Fruit fly (Drosophila melanogaster) whole organism, pupa: ENCODE measurements around the gene AP-2sigma.

Experiments used
- CG13204 ChIP-seq: fragments of 200-800 bp; sonication (Bioruptor generic); optimal IDR thresholded peaks from 2 replicates; lab custom pipeline; 2018; ENCODE audit warnings: missing biosample characterization, mild to moderate bottlenecking, missing genetic modification characterization, moderate library complexity
- CG8159 ChIP-seq: fragments of 200-800 bp; sonication (Bioruptor generic); optimal IDR thresholded peaks from 3 replicates; lab custom pipeline; 2018; ENCODE audit warnings: missing biosample characterization, mild to moderate bottlenecking, missing genetic modification characterization, moderate library complexity
- Ets98B ChIP-seq: fragments of 200-800 bp; sonication (Bioruptor generic); IDR thresholded peaks from 2 replicates; pipeline ENCODE4 v1.3.6; 2022; ENCODE audit warnings: missing biosample characterization, missing genetic modification characterization
- Pif1B ChIP-seq: fragments of 200-800 bp; sonication (Bioruptor generic); optimal IDR thresholded peaks from 3 replicates; lab custom pipeline; 2016; ENCODE audit warnings: missing biosample characterization, missing genetic modification characterization

dm6 chr3R:21297387-21297956, 27.6 kb upstream of the AP-2sigma start:
- TF ChIP-seq CG13204 = no peak
- no peak for TF ChIP-seq Ets98B (GFP tag; lab: Robert Waterston, UW)
- TF ChIP-seq CG8159 = no peak
- peak; percentile 55 for TF ChIP-seq Pif1B (GFP tag; lab: Kevin White, UChicago)
